Fruit fly (Drosophila melanogaster) whole organism, embryonic: ENCODE data around the gene CG17349.

Source experiments
- CG10462 ChIP-seq: fragments of 200-800 bp; sonication (Bioruptor generic); optimal IDR thresholded peaks from 2 replicates; lab custom pipeline; 2016; ENCODE audit warnings: missing biosample characterization, missing genetic modification characterization
- CG10654 ChIP-seq: fragments of 200-800 bp; sonication (Bioruptor generic); optimal IDR thresholded peaks from 2 replicates; lab custom pipeline; 2016; ENCODE audit warnings: missing biosample characterization, missing genetic modification characterization
- CrebB ChIP-seq: fragments of 200-800 bp; sonication (Bioruptor generic); optimal IDR thresholded peaks from 3 replicates; lab custom pipeline; 2018; ENCODE audit warnings: missing biosample characterization, mild to moderate bottlenecking, missing genetic modification characterization
- HHEX ChIP-seq: fragments of 200-800 bp; sonication (Bioruptor generic); optimal IDR thresholded peaks from 3 replicates; lab custom pipeline; 2017; ENCODE audit warnings: missing biosample characterization, mild to moderate bottlenecking, missing genetic modification characterization, missing genetic modification reagents
- Poxn ChIP-seq: fragments of 200-800 bp; sonication (Bioruptor generic); IDR thresholded peaks from 2 replicates; pipeline ENCODE4 v1.3.6; 2022; ENCODE audit warnings: missing biosample characterization, missing genetic modification characterization
- br ChIP-seq: fragments of >200 bp; optimal IDR thresholded peaks from 2 replicates; lab custom pipeline; 2017
- trh ChIP-seq: fragments of 200-800 bp; sonication (Bioruptor generic); optimal IDR thresholded peaks from 2 replicates; lab custom pipeline; 2016; ENCODE audit warnings: missing biosample characterization, missing genetic modification characterization
- zen ChIP-seq: fragments of 200-800 bp; sonication (Bioruptor generic); optimal IDR thresholded peaks from 3 replicates; lab custom pipeline; 2018; ENCODE audit warnings: missing biosample characterization, mild to moderate bottlenecking, missing genetic modification characterization, moderate library complexity

DNA sequence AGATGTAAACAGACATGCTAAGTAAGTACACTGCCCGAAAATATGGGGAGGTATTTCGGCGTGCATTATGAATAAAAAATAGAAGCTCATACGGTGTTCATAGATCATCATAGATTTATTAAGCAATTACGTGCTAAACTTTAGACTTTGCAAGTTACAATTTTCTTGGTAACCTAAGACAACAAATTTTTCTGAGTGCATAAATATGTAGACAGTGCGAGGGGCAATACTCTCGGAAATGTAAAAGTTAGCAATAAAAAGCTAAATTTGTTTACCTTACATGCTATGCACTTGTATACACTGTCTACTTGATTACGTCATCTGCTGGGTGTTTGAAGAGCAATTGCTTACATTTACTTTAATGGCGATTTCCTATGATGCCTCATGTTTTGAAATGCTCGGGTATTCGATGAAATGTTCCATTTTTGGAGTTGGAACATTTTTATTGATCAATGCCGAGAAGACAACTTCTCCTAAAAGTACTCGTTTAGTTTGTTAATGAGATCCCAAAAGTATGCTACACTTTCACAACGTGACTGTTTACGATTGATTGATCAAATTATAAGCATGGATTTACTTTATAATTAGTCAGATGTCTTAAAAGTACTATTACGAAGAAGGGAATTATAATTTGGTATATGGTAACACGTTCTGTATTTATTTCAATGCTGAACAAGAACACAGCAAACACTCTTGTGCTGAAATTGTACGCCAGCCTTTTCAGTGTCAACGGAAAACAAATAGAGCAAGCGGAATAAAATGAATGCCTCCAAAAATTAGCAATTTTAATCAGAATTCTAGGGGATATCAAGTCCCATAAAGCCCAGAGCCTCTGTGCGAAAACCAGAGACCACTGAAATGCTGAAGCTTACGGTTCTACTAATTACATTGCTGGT lies 46.6 kb downstream of the CG17349 start, which contains the start of gene Lectin-galC1:
- peak; percentile 84 for TF ChIP-seq CG10654 (GFP tag; lab: Kevin White, UChicago)
- peak; percentile 88 for TF ChIP-seq zen (tag; lab: Kevin White, UChicago)
- TF ChIP-seq br (lab: Kevin White, UChicago), result no peak
- peak; percentile 74 for TF ChIP-seq trh (GFP tag; lab: Kevin White, UChicago)
- TF ChIP-seq HHEX (GFP tag; lab: Kevin White, UChicago), result peak; percentile 84
- 0 out of 2 replicates have a peak, but pooled peaks have one; percentile 43 for TF ChIP-seq Poxn (GFP tag; lab: Robert Waterston, UW)
- TF ChIP-seq CG10462 (GFP tag; lab: Kevin White, UChicago), result peak; percentile 90
- TF ChIP-seq CrebB (tag; lab: Kevin White, UChicago), result peak; percentile 58
